Worm (Caenorhabditis elegans) whole organism, L4/young adult: ENCODE measurements around the gene srw-123.
"Not testable (repeated sequence)": the region's sequence is repeated elsewhere in the genome, so short reads cannot be mapped to it uniquely, and the experiment has no call there.

Experiments
- W03F9.2 ChIP-seq: fragments of 150-350 bp; optimal IDR thresholded peaks from 2 replicates; lab custom pipeline; 2014; ENCODE audit warnings: missing biosample characterization, missing genetic modification characterization
- dao-5 ChIP-seq: sonication (generic microtip); optimal IDR thresholded peaks from 2 replicates; lab custom pipeline; 2016; ENCODE audit warnings: missing genotype, missing genetic modification characterization, moderate library complexity, missing compliant biosample characterization
- him-1 ChIP-seq: sonication (generic microtip); optimal IDR thresholded peaks from 2 replicates; lab custom pipeline; 2016; ENCODE audit warnings: missing genotype, missing genetic modification reagents, missing genetic modification characterization, missing compliant biosample characterization

srw-123 gene

ce11 chrV:2979978-2980377, 4.8 kb upstream of the srw-123 start, which contains the start of gene srw-118:
Gene srw-118, minus strand, starts transcription at chrV:2980078.
- TF ChIP-seq dao-5 (tag; lab: Kevin White, UChicago) (no peak), him-1 (tag; lab: Kevin White, UChicago) (no peak), W03F9.2 (no peak)

- TF ChIP-seq him-1 (tag; lab: Kevin White, UChicago) (no peak), dao-5 (tag; lab: Kevin White, UChicago) (no peak), W03F9.2 (no peak)
Observed at ce11 chrV:2976287-2976686, 1.1 kb upstream of the srw-123 start, which contains the start of gene srw-124. Gene srw-124, plus strand, starts transcription at chrV:2976587.

DNA sequence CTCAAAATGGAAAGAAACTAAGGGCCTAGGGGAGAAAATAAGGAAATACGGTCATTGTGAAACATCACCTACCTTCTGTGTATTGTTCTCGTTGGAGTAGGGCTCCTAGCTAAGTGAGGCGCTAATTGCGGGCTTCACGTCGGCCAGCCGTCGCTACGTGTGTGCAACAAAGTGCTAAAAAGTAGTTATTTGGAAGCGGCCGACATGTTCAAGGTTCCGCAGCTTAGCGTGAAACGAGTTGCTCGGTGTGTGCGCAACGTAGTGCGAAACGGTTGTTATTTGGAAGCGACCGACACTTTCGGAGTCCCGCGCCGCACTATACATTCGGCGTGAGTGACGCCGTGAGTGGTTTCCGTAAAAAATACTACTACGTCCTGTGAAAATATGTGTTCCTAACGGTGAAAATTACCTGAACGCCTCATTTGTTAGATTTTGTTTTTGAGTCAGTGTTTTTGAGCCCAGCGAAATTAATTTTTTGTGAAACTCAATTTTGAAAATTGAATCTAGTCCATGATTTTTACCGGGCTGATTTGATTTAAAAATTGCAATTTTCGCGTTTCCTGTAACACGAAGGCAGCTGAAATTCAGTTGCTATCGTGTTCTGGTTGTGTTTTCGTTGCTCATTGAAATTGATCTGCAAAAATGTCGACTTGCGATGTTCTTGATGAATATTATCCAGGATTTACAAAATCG, 3.7 kb downstream of the srw-123 start, which contains the start of gene srw-129:
srw-129 (plus strand) TSS at position 643 of the 693 bp plus-strand sequence.
- TF ChIP-seq dao-5 (tag; lab: Kevin White, UChicago) (no peak), him-1 (tag; lab: Kevin White, UChicago) (no peak), W03F9.2 (no peak)

- TF ChIP-seq him-1 (tag; lab: Kevin White, UChicago) (no peak), dao-5 (tag; lab: Kevin White, UChicago) (no peak), W03F9.2 (no peak)
Observed at ce11 chrV:2964786-2965185, 10.4 kb downstream of the srw-123 start, which contains the start of gene srh-88. Gene srh-88, minus strand, starts transcription at chrV:2964886.

DNA sequence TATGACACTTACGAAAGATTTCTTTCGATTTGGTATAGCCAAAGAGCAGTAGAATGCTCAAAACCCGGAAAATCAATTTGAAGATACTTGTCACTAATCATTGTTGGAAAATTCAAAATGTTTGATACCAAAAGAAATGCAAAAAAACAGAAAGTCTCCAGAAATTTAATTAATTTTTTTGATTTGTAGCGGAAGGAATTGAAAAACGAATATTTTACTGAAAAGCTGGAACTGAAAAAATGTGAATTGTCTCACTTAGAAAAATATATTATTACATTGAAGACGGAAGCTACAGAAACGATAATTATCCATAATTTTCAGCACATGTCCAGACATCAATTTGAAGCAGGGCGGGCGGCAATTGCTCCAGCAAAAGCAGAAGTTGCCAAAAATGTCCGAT, 12.2 kb downstream of the srw-123 start, which contains the start of gene srw-138:
srw-138 (minus strand) TSS at position 101 of the 400 bp plus-strand sequence.
- TF ChIP-seq dao-5 (tag; lab: Kevin White, UChicago) (no peak), him-1 (tag; lab: Kevin White, UChicago) (no peak), W03F9.2 (no peak)

DNA sequence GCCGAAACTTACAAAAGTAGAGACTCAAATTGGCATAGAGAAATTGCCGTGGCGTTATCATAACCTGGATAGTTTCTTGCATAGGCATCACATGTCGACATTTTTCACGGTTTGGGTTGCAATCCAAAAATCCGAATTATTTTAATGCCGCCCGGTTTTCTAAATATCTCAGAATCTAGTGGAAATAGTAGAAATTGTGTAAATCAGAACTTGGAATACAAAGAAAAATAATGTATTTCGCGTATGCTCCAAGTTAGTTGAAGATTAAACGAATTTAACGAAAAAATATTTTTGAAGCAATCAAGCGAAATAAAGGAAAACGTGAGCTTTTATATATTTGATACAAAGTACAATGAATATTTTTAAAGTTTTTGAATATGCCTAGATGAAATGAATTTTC, 14.3 kb downstream of the srw-123 start, which contains the start of gene srw-144:
srw-144 (minus strand) TSS at position 101 of the 400 bp plus-strand sequence.
- TF ChIP-seq W03F9.2 = no peak
- TF ChIP-seq dao-5 (tag; lab: Kevin White, UChicago) = no peak
- no peak for TF ChIP-seq him-1 (tag; lab: Kevin White, UChicago)

DNA sequence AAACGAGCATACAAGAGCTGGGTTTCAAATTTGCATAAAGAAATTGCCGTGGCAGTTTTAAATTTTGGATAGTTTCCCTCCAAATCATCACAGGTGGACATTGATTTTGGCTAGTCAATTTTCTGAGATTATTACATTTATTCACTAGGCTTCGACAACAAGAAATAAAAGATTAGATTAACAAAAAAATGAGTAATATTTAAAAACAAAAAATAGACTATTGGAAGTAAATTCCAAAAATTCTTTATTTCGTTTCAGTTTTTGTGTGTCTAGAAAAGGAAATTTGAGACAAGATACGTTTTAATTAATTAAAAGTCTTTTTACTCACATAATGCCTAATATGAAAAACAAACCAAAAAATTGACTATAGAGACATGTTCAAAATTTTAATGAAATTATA, 17.0 kb downstream of the srw-123 start, which contains the start of gene srw-142:
srw-142 (minus strand) TSS at position 101 of the 400 bp plus-strand sequence.
- TF ChIP-seq him-1 (tag; lab: Kevin White, UChicago) (no peak), dao-5 (tag; lab: Kevin White, UChicago) (no peak)

- TF ChIP-seq him-1 (tag; lab: Kevin White, UChicago); dao-5 (tag; lab: Kevin White, UChicago); W03F9.2: not testable (repeated sequence)
Observed at ce11 chrV:2955342-2955741, 19.8 kb downstream of the srw-123 start, which contains the start of gene srh-248. Gene srh-248, minus strand, starts transcription at chrV:2955442.

DNA sequence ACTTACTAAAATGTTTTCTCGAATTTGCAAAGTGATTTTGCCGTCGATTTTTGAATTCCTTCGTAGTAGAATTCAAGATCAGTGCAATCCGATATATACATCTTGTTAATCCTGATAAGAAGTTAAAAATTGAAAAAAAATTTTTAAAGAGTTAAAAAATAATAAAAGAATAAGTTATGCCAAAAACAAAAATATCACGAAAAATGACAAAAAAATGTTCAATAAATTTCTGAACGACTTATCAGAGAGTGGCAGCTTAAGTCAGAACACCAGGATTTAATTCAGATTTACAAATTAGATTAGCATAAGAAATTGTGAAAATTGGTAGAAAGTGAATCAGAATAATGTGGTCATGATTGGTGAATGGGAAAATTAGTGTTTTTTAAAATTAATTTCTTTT, 23.1 kb downstream of the srw-123 start, which contains the start of gene srw-122:
srw-122 (minus strand) TSS at position 101 of the 400 bp plus-strand sequence.
- not testable (repeated sequence) for TF ChIP-seq dao-5 (tag; lab: Kevin White, UChicago); him-1 (tag; lab: Kevin White, UChicago); W03F9.2

ce11 chrV:2945602-2946001, 29.6 kb downstream of the srw-123 start, which contains the start of gene srh-87:
Gene srh-87, minus strand, starts transcription at chrV:2945702.
- TF ChIP-seq W03F9.2 = no peak
- TF ChIP-seq him-1 (tag; lab: Kevin White, UChicago) = no peak
- TF ChIP-seq dao-5 (tag; lab: Kevin White, UChicago) = no peak

- TF ChIP-seq him-1 (tag; lab: Kevin White, UChicago) (no peak), W03F9.2 (no peak), dao-5 (tag; lab: Kevin White, UChicago) (no peak)
Observed at ce11 chrV:2943859-2944258, 31.3 kb downstream of the srw-123 start, which contains the start of gene srw-137. Gene srw-137, minus strand, starts transcription at chrV:2943959.

DNA sequence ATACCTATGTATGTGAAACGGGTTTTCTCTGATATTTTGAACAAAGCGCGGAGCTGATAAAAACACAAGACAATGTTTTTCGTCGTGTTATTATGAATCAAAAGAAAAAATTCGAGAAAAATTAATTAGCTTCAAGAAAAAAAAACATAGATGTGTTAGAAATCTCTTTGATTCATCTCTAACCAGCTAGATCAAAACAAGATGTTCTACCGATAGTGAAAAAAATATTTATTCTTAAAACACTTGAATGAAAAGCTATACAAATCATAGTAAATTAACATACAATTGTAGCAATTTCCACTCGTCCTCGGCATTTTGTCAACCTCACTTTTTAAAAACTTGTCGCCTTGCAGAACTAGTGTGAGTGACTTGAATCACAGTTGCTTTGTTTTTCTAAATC, 32.9 kb downstream of the srw-123 start:
- TF ChIP-seq dao-5 (tag; lab: Kevin White, UChicago) (no peak), him-1 (tag; lab: Kevin White, UChicago) (no peak), W03F9.2 (no peak)

DNA sequence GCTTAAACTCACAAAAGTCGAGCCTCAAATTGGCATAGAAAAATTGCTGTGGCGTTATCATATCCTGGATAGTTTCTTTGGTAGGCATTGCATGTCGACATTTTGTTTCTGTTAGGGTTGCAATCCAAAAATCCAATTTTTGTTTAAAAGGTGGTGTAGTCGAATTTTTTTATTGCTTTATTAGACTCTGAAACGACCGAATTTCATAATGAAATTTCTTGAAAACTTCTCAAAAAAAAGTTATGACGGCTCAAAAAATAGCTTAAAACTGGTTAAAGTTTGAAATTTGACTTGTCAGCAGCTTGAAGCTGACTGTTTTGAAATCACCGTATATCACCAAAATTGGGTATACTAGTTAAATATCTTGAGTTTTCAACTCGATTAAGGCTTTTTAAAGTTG, 33.8 kb downstream of the srw-123 start, which contains the start of gene srw-143:
srw-143 (minus strand) TSS at position 101 of the 400 bp plus-strand sequence.
- no peak for TF ChIP-seq him-1 (tag; lab: Kevin White, UChicago)
- no peak for TF ChIP-seq W03F9.2
- TF ChIP-seq dao-5 (tag; lab: Kevin White, UChicago) = no peak

ce11 chrV:2938497-2938896, 36.7 kb downstream of the srw-123 start, which contains the start of gene srw-141:
Gene srw-141, minus strand, starts transcription at chrV:2938597.
- TF ChIP-seq W03F9.2 (no peak), him-1 (tag; lab: Kevin White, UChicago) (no peak), dao-5 (tag; lab: Kevin White, UChicago) (no peak)
